Fruit fly (Drosophila melanogaster) whole organism, embryonic: ENCODE results near the gene mask.
A peak's percentile ranks its signal among the peaks of the same experiment; 100 is the strongest.

Source experiments
- Adf1 ChIP-seq: fragments of 200-800 bp; sonication (Bioruptor generic); IDR thresholded peaks from 2 replicates; pipeline ENCODE4 v1.3.6; 2022; ENCODE audit warnings: missing biosample characterization, missing genetic modification characterization
- BtbVII ChIP-seq: fragments of 200-800 bp; sonication (Bioruptor generic); optimal IDR thresholded peaks from 3 replicates; lab custom pipeline; 2017; ENCODE audit warnings: missing biosample characterization, mild to moderate bottlenecking, missing genetic modification characterization
- CG10267 ChIP-seq: fragments of 200-800 bp; sonication (Bioruptor generic); optimal IDR thresholded peaks from 2 replicates; lab custom pipeline; 2018; ENCODE audit warnings: missing biosample characterization, mild to moderate bottlenecking, missing genetic modification characterization, moderate library complexity
- CG11398 ChIP-seq: fragments of 200-800 bp; sonication (Bioruptor generic); optimal IDR thresholded peaks from 2 replicates; lab custom pipeline; 2016; ENCODE audit warnings: missing biosample characterization, missing genetic modification characterization
- CG11504 ChIP-seq: fragments of 200-800 bp; sonication (Bioruptor generic); optimal IDR thresholded peaks from 3 replicates; lab custom pipeline; 2019; ENCODE audit warnings: missing biosample characterization, mild to moderate bottlenecking, missing genetic modification characterization, moderate library complexity
- CG11560 ChIP-seq: fragments of 200-800 bp; sonication (Bioruptor generic); IDR thresholded peaks from 3 replicates; pipeline ENCODE4 v1.3.6; 2022; ENCODE audit warnings: missing biosample characterization, missing genetic modification characterization
- CG12659 ChIP-seq: fragments of 200-800 bp; sonication (Bioruptor generic); optimal IDR thresholded peaks from 3 replicates; lab custom pipeline; 2017; ENCODE audit warnings: mild to moderate bottlenecking, missing biosample characterization, missing genetic modification reagents, missing genetic modification characterization
- CG13624 ChIP-seq: fragments of 200-800 bp; sonication (Bioruptor generic); optimal IDR thresholded peaks from 2 replicates; lab custom pipeline; 2016; ENCODE audit warnings: missing biosample characterization, missing genetic modification characterization
- CG17328 ChIP-seq: fragments of 200-800 bp; sonication (Bioruptor generic); IDR thresholded peaks from 2 replicates; pipeline ENCODE4 v1.3.6; 2022; ENCODE audit warnings: missing biosample characterization, missing genetic modification characterization
- CG18262 ChIP-seq: fragments of 200-800 bp; optimal IDR thresholded peaks from 3 replicates; lab custom pipeline; 2019; ENCODE audit warnings: missing biosample characterization, mild to moderate bottlenecking, missing genetic modification characterization, moderate library complexity
- CG2199 ChIP-seq: fragments of 200-800 bp; sonication (Bioruptor generic); IDR thresholded peaks from 3 replicates; pipeline ENCODE4 v1.3.6; 2022; ENCODE audit warnings: missing biosample characterization, missing genetic modification characterization
- CG31365 ChIP-seq: fragments of 200-800 bp; sonication (Bioruptor generic); optimal IDR thresholded peaks from 2 replicates; lab custom pipeline; 2018; ENCODE audit warnings: missing biosample characterization, mild to moderate bottlenecking, missing genetic modification characterization
- CG34224 ChIP-seq: fragments of 200-800 bp; sonication (Bioruptor generic); IDR thresholded peaks from 3 replicates; pipeline ENCODE4 v1.3.6; 2022; ENCODE audit warnings: missing biosample characterization, missing genetic modification characterization; ENCODE audit not compliant: partially characterized antibody
- CG7928 ChIP-seq: fragments of 200-800 bp; sonication (Bioruptor generic); optimal IDR thresholded peaks from 2 replicates; lab custom pipeline; 2017; ENCODE audit warnings: missing biosample characterization, mild to moderate bottlenecking, missing genetic modification characterization
- CG9437 ChIP-seq: fragments of 200-800 bp; sonication (Bioruptor generic); optimal IDR thresholded peaks from 2 replicates; lab custom pipeline; 2018; ENCODE audit warnings: missing biosample characterization, mild to moderate bottlenecking, missing genetic modification characterization
- CoRest ChIP-seq: fragments of 200-800 bp; sonication (Bioruptor generic); optimal IDR thresholded peaks from 3 replicates; lab custom pipeline; 2018; ENCODE audit warnings: missing biosample characterization, mild to moderate bottlenecking, missing genetic modification characterization, moderate library complexity
- CrebB ChIP-seq: fragments of 200-800 bp; sonication (Bioruptor generic); optimal IDR thresholded peaks from 3 replicates; lab custom pipeline; 2018; ENCODE audit warnings: missing biosample characterization, mild to moderate bottlenecking, missing genetic modification characterization
- Doc3 ChIP-seq: fragments of 200-800 bp; sonication (Bioruptor generic); IDR thresholded peaks from 3 replicates; pipeline ENCODE4 v1.3.6; 2022; ENCODE audit warnings: missing biosample characterization, missing genetic modification characterization; ENCODE audit not compliant: partially characterized antibody
- Hey ChIP-seq: fragments of 200-800 bp; sonication (Bioruptor generic); optimal IDR thresholded peaks from 3 replicates; lab custom pipeline; 2018; ENCODE audit warnings: missing biosample characterization, mild to moderate bottlenecking, missing genetic modification characterization
- Hmr ChIP-seq: fragments of 200-800 bp; sonication (Bioruptor generic); optimal IDR thresholded peaks from 3 replicates; lab custom pipeline; 2017; ENCODE audit warnings: mild to moderate bottlenecking, missing biosample characterization, missing genetic modification reagents, missing genetic modification characterization
- MBD-R2 ChIP-seq: fragments of 200-800 bp; sonication (Bioruptor generic); IDR thresholded peaks from 2 replicates; pipeline ENCODE4 v1.3.6; 2022; ENCODE audit warnings: missing biosample characterization, missing genetic modification characterization
- Mad ChIP-seq: fragments of 200-800 bp; sonication (Bioruptor generic); optimal IDR thresholded peaks from 2 replicates; lab custom pipeline; 2016; ENCODE audit warnings: missing biosample characterization, missing genetic modification characterization
- Meics ChIP-seq: fragments of 200-800 bp; sonication (Bioruptor generic); optimal IDR thresholded peaks from 2 replicates; lab custom pipeline; 2017; ENCODE audit warnings: missing biosample characterization, mild to moderate bottlenecking, missing genetic modification characterization
- Mes4 ChIP-seq: fragments of 200-800 bp; sonication (Bioruptor generic); optimal IDR thresholded peaks from 2 replicates; lab custom pipeline; 2016; ENCODE audit warnings: missing biosample characterization, missing genetic modification characterization
- Mrtf ChIP-seq: fragments of 200-800 bp; sonication (Bioruptor generic); IDR thresholded peaks from 3 replicates; pipeline ENCODE4 v1.3.6; 2022; ENCODE audit warnings: missing biosample characterization, missing genetic modification characterization
- Nf-YB ChIP-seq: fragments of 200-800 bp; sonication (Bioruptor generic); optimal IDR thresholded peaks from 3 replicates; lab custom pipeline; 2019; ENCODE audit warnings: missing biosample characterization, mild to moderate bottlenecking, missing genetic modification characterization, moderate library complexity
- Nf-YC ChIP-seq: fragments of 200-800 bp; optimal IDR thresholded peaks from 3 replicates; lab custom pipeline; 2019; ENCODE audit warnings: missing biosample characterization, mild to moderate bottlenecking, missing genetic modification characterization, moderate library complexity
- NfI ChIP-seq: fragments of 200-800 bp; sonication (Bioruptor generic); optimal IDR thresholded peaks from 3 replicates; lab custom pipeline; 2018; ENCODE audit warnings: missing biosample characterization, mild to moderate bottlenecking, missing genetic modification characterization, moderate library complexity
- Pdp1 ChIP-seq, 2 experiments: fragments of 200-800 bp; sonication (Bioruptor generic); optimal IDR thresholded peaks; 3 replicates each; lab custom pipeline; 2016; ENCODE audit warnings: missing biosample characterization in 2 of 2, missing genetic modification characterization in 2 of 2, mild to moderate bottlenecking in 1 of 2, moderate library complexity in 1 of 2
- Rfx ChIP-seq: fragments of 200-800 bp; sonication (Bioruptor generic); IDR thresholded peaks from 2 replicates; pipeline ENCODE4 v1.3.6; 2022; ENCODE audit warnings: missing biosample characterization, missing genetic modification characterization
- Spps ChIP-seq: fragments of 200-800 bp; sonication (Bioruptor generic); optimal IDR thresholded peaks from 2 replicates; lab custom pipeline; 2018; ENCODE audit warnings: missing biosample characterization, mild to moderate bottlenecking, missing genetic modification characterization
- ab ChIP-seq: fragments of 200-800 bp; sonication (Bioruptor generic); optimal IDR thresholded peaks from 2 replicates; lab custom pipeline; 2016; ENCODE audit warnings: missing biosample characterization, missing genetic modification characterization
- ac ChIP-seq: fragments of 200-800 bp; sonication (Bioruptor generic); optimal IDR thresholded peaks from 3 replicates; lab custom pipeline; 2017; ENCODE audit warnings: missing biosample characterization, mild to moderate bottlenecking, missing genetic modification characterization
- ci ChIP-seq: fragments of 200-800 bp; sonication (Bioruptor generic); IDR thresholded peaks from 3 replicates; pipeline ENCODE4 v1.3.6; 2022; ENCODE audit warnings: missing biosample characterization, missing genetic modification characterization
- dimm ChIP-seq: fragments of 200-800 bp; sonication (Bioruptor generic); IDR thresholded peaks from 2 replicates; pipeline ENCODE4 v1.3.6; 2022; ENCODE audit warnings: missing biosample characterization, missing genetic modification characterization
- dm ChIP-seq: fragments of 200-800 bp; sonication (Bioruptor generic); optimal IDR thresholded peaks from 3 replicates; lab custom pipeline; 2016; ENCODE audit warnings: missing biosample characterization, missing genetic modification characterization
- ewg ChIP-seq: fragments of 200-800 bp; sonication (Bioruptor generic); optimal IDR thresholded peaks from 3 replicates; lab custom pipeline; 2017; ENCODE audit warnings: mild to moderate bottlenecking, missing biosample characterization, missing genetic modification reagents, missing genetic modification characterization
- grn ChIP-seq: fragments of 200-800 bp; sonication (Bioruptor generic); optimal IDR thresholded peaks from 3 replicates; lab custom pipeline; 2017; ENCODE audit warnings: missing biosample characterization, missing genetic modification characterization
- hkb ChIP-seq, 2 experiments: fragments of 200-800 bp in 1 of 2; fragments of >200 bp in 1 of 2; sonication (Bioruptor generic) in 1 of 2; IDR thresholded peaks in 1 of 2; optimal IDR thresholded peaks in 1 of 2; 2 replicates each; pipeline versions ENCODE4 v1.3.6 to Lab custom; 2017 to 2022; ENCODE audit warnings: missing biosample characterization in 1 of 2, missing genetic modification characterization in 1 of 2
- jing ChIP-seq: fragments of 200-800 bp; sonication (Bioruptor generic); optimal IDR thresholded peaks from 2 replicates; lab custom pipeline; 2018; ENCODE audit warnings: missing biosample characterization, mild to moderate bottlenecking, missing genetic modification characterization
- nerfin-2 ChIP-seq: fragments of 200-800 bp; sonication (Bioruptor generic); IDR thresholded peaks from 2 replicates; pipeline ENCODE4 v1.3.6; 2022; ENCODE audit warnings: missing biosample characterization, missing genetic modification characterization; ENCODE audit not compliant: partially characterized antibody
- odd ChIP-seq: fragments of 200-800 bp; sonication (Bioruptor generic); optimal IDR thresholded peaks from 2 replicates; lab custom pipeline; 2017; ENCODE audit warnings: missing biosample characterization, mild to moderate bottlenecking, missing genetic modification characterization
- onecut ChIP-seq: fragments of 200-800 bp; sonication (Bioruptor generic); IDR thresholded peaks from 2 replicates; pipeline ENCODE4 v1.3.6; 2022; ENCODE audit warnings: missing biosample characterization, missing genetic modification characterization
- pb ChIP-seq: fragments of 200-800 bp; sonication (Bioruptor generic); optimal IDR thresholded peaks from 3 replicates; lab custom pipeline; 2016; ENCODE audit warnings: missing biosample characterization, missing genetic modification characterization
- schlank ChIP-seq: fragments of 200-800 bp; sonication (Bioruptor generic); optimal IDR thresholded peaks from 2 replicates; lab custom pipeline; 2018; ENCODE audit warnings: missing biosample characterization, mild to moderate bottlenecking, missing genetic modification characterization
- scrt ChIP-seq: fragments of 200-800 bp; sonication (Bioruptor generic); optimal IDR thresholded peaks from 2 replicates; lab custom pipeline; 2018; ENCODE audit warnings: missing biosample characterization, mild to moderate bottlenecking, missing genetic modification characterization, moderate library complexity
- ssp ChIP-seq: fragments of 200-800 bp; sonication (Bioruptor generic); IDR thresholded peaks from 2 replicates; pipeline ENCODE4 v1.3.6; 2022; ENCODE audit warnings: missing biosample characterization, missing genetic modification characterization
- tna ChIP-seq: fragments of 200-800 bp; sonication (Bioruptor generic); IDR thresholded peaks from 2 replicates; pipeline ENCODE4 v1.3.6; 2022; ENCODE audit warnings: missing biosample characterization, missing genetic modification characterization; ENCODE audit not compliant: partially characterized antibody
- toy ChIP-seq: fragments of 200-800 bp; sonication (Bioruptor generic); IDR thresholded peaks from 2 replicates; pipeline ENCODE4 v1.3.6; 2022; ENCODE audit warnings: missing biosample characterization, missing genetic modification characterization
- vfl ChIP-seq: fragments of 200-800 bp; sonication (Bioruptor generic); optimal IDR thresholded peaks from 2 replicates; lab custom pipeline; 2016; ENCODE audit warnings: missing biosample characterization, missing genetic modification characterization

The mask gene

dm6 chr3R:24271071-24271470 lies 40.7 kb downstream of the mask start, which contains the start of gene jar (continued):
- TF ChIP-seq CG17328 (GFP tag; lab: Robert Waterston, UW) (peak; percentile 35), ewg (GFP tag; lab: Kevin White, UChicago) (peak; percentile 47), CG11398 (GFP tag; lab: Kevin White, UChicago) (no peak), odd (GFP tag; lab: Kevin White, UChicago) (peak; percentile 22), CG12659 (GFP tag; lab: Kevin White, UChicago) (peak; percentile 66), Adf1 (GFP tag; lab: Robert Waterston, UW) (peak; percentile 40; the same call in 1 of the 2 replicates), onecut (GFP tag; lab: Robert Waterston, UW) (no peak), ssp (GFP tag; lab: Robert Waterston, UW) (no peak), CG18262 (tag; lab: Kevin White, UChicago) (peak; percentile 30), CG7928 (peak; percentile 52), dm (GFP tag; lab: Kevin White, UChicago) (peak; percentile 36), Mes4 (GFP tag; lab: Kevin White, UChicago) (no peak), CG9437 (GFP tag; lab: Kevin White, UChicago) (no peak), Meics (peak; percentile 18), ab (GFP tag; lab: Kevin White, UChicago) (no peak), CG13624 (GFP tag; lab: Kevin White, UChicago) (peak; percentile 59), Spps (tag; lab: Kevin White, UChicago) (no peak), CG2199 (GFP tag; lab: Robert Waterston, UW) (0 out of 3 replicates have a peak, but pooled peaks have one; percentile 67), CG11504 (tag; lab: Kevin White, UChicago) (peak; percentile 17), Mrtf (GFP tag; lab: Robert Waterston, UW) (no peak), Doc3 (GFP tag; lab: Robert Waterston, UW) (peak; percentile 80), BtbVII (GFP tag; lab: Kevin White, UChicago) (peak; percentile 45), jing (GFP tag; lab: Kevin White, UChicago) (no peak), Hmr (GFP tag; lab: Kevin White, UChicago) (peak; percentile 59), CrebB (tag; lab: Kevin White, UChicago) (peak; percentile 70), CG10267 (peak; percentile 78), tna (peak; percentile 71), CG11560 (tag; lab: Robert Waterston, UW) (no peak), Nf-YC (tag; lab: Kevin White, UChicago) (peak; percentile 53), nerfin-2 (GFP tag; lab: Robert Waterston, UW) (peak; percentile 54; the same call in 1 of the 2 replicates), CoRest (tag; lab: Kevin White, UChicago) (peak; percentile 50), vfl (GFP tag; lab: Kevin White, UChicago) (no peak), Hey (tag; lab: Kevin White, UChicago) (peak; percentile 21), Rfx (GFP tag; lab: Robert Waterston, UW) (peak; percentile 63), pb (peak; percentile 28), grn (GFP tag; lab: Kevin White, UChicago) (peak; percentile 71), schlank (peak; percentile 34), toy (GFP tag; lab: Robert Waterston, UW) (no peak), ac (GFP tag; lab: Kevin White, UChicago) (no peak), Nf-YB (GFP tag; lab: Kevin White, UChicago) (peak; percentile 22), CG31365 (peak; percentile 44), CG34224 (GFP tag; lab: Robert Waterston, UW) (peak; percentile 93), ci (GFP tag; lab: Robert Waterston, UW) (peak; percentile 80; the same call in 2 of the 3 replicates), dimm (GFP tag; lab: Robert Waterston, UW) (no peak), NfI (GFP tag; lab: Kevin White, UChicago) (no peak), Mad (no peak), MBD-R2 (peak; percentile 45; the same call in 1 of the 2 replicates), hkb (optimal IDR thresholded peaks at IDR 0.05; lab: Kevin White, UChicago) (no peak), hkb (GFP tag; IDR thresholded peaks at IDR 0.05; lab: Robert Waterston, UW) (peak; percentile 39; the same call in 1 of the 2 replicates), scrt (GFP tag; lab: Kevin White, UChicago) (peak; percentile 22), Pdp1 (GFP tag; optimal IDR thresholded peaks at IDR 0.05; lab: Kevin White, UChicago) (peak in 1 of 2 experiments; percentile 12)
